Worm (Caenorhabditis elegans): ENCODE results near the gene flp-21.

The flp-21 gene

ce11 chrV:7793067-7793466 is at the start of gene flp-21:
Gene flp-21, plus strand, starts transcription at chrV:7793367.
- TF ChIP-seq him-1 (tag; optimal IDR thresholded peaks at IDR 0.05) (no peak), W03F9.2 (tag; optimal IDR thresholded peaks at IDR 0.05) (no peak), dao-5 (tag; optimal IDR thresholded peaks at IDR 0.05) (no peak)

- TF ChIP-seq dao-5 (tag; optimal IDR thresholded peaks at IDR 0.05) (no peak), him-1 (tag; optimal IDR thresholded peaks at IDR 0.05) (no peak), W03F9.2 (tag; optimal IDR thresholded peaks at IDR 0.05) (no peak)
Measured at ce11 chrV:7744068-7744467, 49.1 kb upstream of the flp-21 start.

DNA sequence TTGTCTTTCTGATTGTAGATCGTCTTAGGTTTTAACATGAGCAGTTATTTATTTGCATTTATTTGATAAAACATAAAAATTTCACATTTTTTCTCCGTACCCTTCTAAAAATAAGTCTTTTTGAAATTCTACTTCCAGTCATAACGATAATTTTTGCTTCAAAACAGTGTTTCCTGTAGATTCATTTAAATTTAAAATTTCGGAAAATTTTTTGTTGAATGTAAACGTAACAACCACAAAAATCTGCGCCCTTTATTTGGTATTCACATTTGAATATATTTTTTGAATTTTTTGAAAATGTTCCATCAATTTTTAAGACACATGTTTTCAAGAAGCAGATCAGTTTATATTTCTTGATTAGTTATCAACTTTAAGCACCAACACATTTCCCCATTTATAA is 47.8 kb upstream of the flp-21 start:
- TF ChIP-seq him-1 (tag; optimal IDR thresholded peaks at IDR 0.05) (no peak), W03F9.2 (tag; optimal IDR thresholded peaks at IDR 0.05) (no peak), dao-5 (tag; optimal IDR thresholded peaks at IDR 0.05) (no peak)

- TF ChIP-seq him-1 (tag; optimal IDR thresholded peaks at IDR 0.05) (no peak), dao-5 (tag; optimal IDR thresholded peaks at IDR 0.05) (no peak), W03F9.2 (tag; optimal IDR thresholded peaks at IDR 0.05) (no peak)
Measured at ce11 chrV:7745903-7746302, 47.3 kb upstream of the flp-21 start.

- no peak for TF ChIP-seq him-1 (tag; optimal IDR thresholded peaks at IDR 0.05)
- no peak for TF ChIP-seq dao-5 (tag; optimal IDR thresholded peaks at IDR 0.05)
- no peak for TF ChIP-seq W03F9.2 (tag; optimal IDR thresholded peaks at IDR 0.05)
Measured at ce11 chrV:7747132-7747531, 46.0 kb upstream of the flp-21 start.

DNA sequence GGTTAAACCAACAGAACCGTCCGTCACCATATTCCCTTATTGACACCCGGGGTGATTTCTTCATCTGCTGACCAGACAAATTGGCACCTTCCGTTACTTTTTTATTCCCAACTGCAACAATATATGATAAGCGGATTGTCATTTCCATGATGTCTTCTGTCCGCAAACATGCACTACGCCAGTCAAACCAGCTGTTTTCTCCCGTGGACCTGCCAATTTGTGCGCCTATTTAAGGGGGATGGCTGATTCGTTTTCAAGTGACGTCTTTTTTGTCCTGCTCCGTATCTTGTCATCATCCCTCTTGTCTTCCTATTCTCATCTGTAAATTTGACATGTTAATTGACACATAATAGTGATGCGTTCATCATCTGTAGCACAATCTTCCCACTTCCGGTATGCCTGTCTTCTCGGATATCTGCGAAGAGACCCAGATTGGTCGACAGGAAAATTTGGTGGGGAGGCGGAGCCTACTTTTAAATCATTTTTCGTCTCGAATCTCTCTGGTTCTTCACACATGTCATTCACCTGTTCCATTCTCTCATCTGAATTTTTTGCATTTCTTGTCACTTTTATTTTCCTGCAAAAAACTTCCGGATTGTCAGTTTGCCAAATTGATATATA is 45.1 kb upstream of the flp-21 start:
- TF ChIP-seq him-1 (tag; optimal IDR thresholded peaks at IDR 0.05), result no peak
- TF ChIP-seq W03F9.2 (tag; optimal IDR thresholded peaks at IDR 0.05), result no peak
- TF ChIP-seq dao-5 (tag; optimal IDR thresholded peaks at IDR 0.05), result no peak

- no peak for TF ChIP-seq W03F9.2 (tag; optimal IDR thresholded peaks at IDR 0.05)
- no peak for TF ChIP-seq dao-5 (tag; optimal IDR thresholded peaks at IDR 0.05)
- TF ChIP-seq him-1 (tag; optimal IDR thresholded peaks at IDR 0.05), result no peak
Measured at ce11 chrV:7749708-7750107, 43.5 kb upstream of the flp-21 start.

ce11 chrV:7754557-7754956 is 38.6 kb upstream of the flp-21 start, which contains the start of gene T05B11.4:
Gene T05B11.4, minus strand, starts transcription at chrV:7754657.
- TF ChIP-seq W03F9.2 (tag; optimal IDR thresholded peaks at IDR 0.05) (no peak), dao-5 (tag; optimal IDR thresholded peaks at IDR 0.05) (no peak), him-1 (tag; optimal IDR thresholded peaks at IDR 0.05) (no peak)

DNA sequence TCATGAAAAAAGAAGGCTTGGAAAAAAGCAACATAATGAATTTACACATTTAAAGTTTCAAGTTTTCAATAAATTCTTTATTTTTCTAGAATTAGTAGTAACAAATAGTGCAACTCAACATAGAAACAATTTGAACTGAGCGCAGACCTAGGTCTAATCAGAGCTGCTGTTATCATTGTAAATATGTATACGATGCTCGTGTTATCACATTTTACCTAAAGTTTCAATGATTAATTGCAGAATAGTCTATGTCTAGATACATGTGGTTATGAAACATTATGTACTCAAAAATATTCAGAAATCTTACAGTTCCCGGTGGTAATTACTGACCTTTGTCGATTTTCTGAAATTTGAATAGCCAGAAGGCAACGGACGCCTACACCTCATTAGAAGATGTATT is 37.2 kb upstream of the flp-21 start:
- TF ChIP-seq him-1 (tag; optimal IDR thresholded peaks at IDR 0.05) (no peak), W03F9.2 (tag; optimal IDR thresholded peaks at IDR 0.05) (no peak), dao-5 (tag; optimal IDR thresholded peaks at IDR 0.05) (no peak)

DNA sequence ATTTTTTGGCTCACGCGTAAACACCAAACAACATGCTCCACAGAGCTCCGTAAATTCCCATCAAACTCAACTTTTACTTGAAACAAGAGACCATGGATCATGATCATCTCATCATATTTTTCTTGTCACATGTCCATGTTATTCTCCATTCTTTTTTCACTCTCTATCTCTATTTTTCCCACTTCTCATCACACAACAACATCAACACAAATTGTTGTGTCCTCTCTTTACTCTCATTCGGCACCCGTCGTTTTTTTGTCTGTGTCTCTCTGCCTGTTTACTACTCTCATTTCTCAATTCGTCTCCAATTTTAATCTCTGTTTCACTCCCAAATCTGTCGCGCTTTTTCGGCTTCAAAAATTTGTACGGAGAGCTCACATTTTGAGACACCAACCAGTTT is 33.9 kb upstream of the flp-21 start:
- no peak for TF ChIP-seq him-1 (tag; optimal IDR thresholded peaks at IDR 0.05)
- TF ChIP-seq W03F9.2 (tag; optimal IDR thresholded peaks at IDR 0.05), result no peak
- no peak for TF ChIP-seq dao-5 (tag; optimal IDR thresholded peaks at IDR 0.05)

- TF ChIP-seq W03F9.2 (tag; optimal IDR thresholded peaks at IDR 0.05), result no peak
- no peak for TF ChIP-seq dao-5 (tag; optimal IDR thresholded peaks at IDR 0.05)
- no peak for TF ChIP-seq him-1 (tag; optimal IDR thresholded peaks at IDR 0.05)
Measured at ce11 chrV:7760174-7760573, 33.0 kb upstream of the flp-21 start, which contains the start of gene hint-3. Gene hint-3, plus strand, starts transcription at chrV:7760474.

DNA sequence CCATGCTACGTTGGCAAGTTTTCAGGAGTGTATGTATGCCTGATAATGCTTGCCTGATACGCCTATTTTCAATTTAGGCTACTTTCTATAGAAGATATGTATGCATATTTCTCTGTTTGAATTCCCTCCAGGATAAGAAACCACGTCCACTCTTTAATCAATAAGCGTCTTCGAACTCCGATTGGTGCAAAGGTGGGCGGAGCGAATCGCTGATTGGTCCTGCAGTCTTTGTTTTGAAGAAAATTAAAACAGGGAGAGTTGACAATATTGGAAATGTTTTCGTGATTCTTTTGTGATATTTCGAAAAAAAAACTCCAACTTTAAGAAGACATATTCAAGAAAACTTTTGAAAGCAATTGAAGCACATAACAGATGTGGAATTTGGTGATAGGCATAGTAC is 31.3 kb upstream of the flp-21 start:
- TF ChIP-seq dao-5 (tag; optimal IDR thresholded peaks at IDR 0.05) (no peak), him-1 (tag; optimal IDR thresholded peaks at IDR 0.05) (no peak), W03F9.2 (tag; optimal IDR thresholded peaks at IDR 0.05) (no peak)

DNA sequence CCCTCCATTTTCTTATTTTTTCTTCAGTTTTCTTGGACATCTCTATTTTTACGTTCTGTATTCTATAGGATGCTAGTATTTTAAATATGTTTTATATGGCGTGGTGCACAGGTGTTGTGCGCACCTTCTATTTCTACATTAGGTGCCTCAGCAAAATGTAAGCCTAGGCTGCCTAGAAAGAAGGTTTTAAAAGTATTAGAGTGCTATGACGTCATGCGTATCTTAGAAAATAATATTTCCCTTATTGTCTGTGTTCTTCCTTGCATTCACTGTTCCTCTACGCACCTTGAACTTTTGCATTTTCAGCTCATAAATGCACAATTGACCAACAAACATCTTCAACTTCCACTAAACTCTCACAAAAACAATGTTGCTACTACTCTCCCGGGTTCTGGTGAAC is 22.2 kb upstream of the flp-21 start, which contains the start of gene frpr-3:
Gene frpr-3, plus strand, starts transcription at position 301 of the 400 bp plus-strand sequence.
- TF ChIP-seq dao-5 (tag; optimal IDR thresholded peaks at IDR 0.05), result no peak
- no peak for TF ChIP-seq him-1 (tag; optimal IDR thresholded peaks at IDR 0.05)
- no peak for TF ChIP-seq W03F9.2 (tag; optimal IDR thresholded peaks at IDR 0.05)

DNA sequence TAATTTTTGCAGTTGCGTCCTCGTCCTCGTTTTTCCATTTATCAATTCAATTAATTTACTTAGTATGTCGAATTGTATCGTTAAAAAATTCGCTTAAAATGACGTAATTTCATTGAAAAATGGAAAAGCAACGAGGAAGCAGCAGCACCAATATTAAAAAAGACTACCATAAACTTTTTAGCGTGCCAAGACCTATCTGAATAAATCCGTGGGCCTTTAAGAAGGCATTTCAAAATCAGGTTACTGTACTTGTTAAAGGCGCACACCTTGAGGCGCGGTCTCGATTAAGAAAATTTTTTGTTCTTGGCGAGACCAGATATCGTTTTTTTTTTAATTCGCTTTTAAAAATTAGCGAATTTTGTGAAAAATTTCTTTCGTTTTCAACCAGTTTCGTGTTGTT is 19.5 kb upstream of the flp-21 start:
- TF ChIP-seq him-1 (tag; optimal IDR thresholded peaks at IDR 0.05) (no peak), W03F9.2 (tag; optimal IDR thresholded peaks at IDR 0.05) (no peak), dao-5 (tag; optimal IDR thresholded peaks at IDR 0.05) (no peak)

ce11 chrV:7774143-7774595 is 19.0 kb upstream of the flp-21 start, which contains the start of gene grl-10:
Gene grl-10, plus strand, starts transcription at chrV:7774545.
- TF ChIP-seq W03F9.2 (tag; optimal IDR thresholded peaks at IDR 0.05) (no peak), him-1 (tag; optimal IDR thresholded peaks at IDR 0.05) (no peak), dao-5 (tag; optimal IDR thresholded peaks at IDR 0.05) (no peak)
